Fruit fly (Drosophila melanogaster): ENCODE results near the gene nebu.
A peak's percentile ranks its signal among the peaks of the same experiment; 100 is the strongest.

The nebu gene

dm6 chr3L:12833354-12833753, 9.6 kb downstream of the nebu start (continued):
- TF ChIP-seq Gsc (GFP tag; IDR thresholded peaks at IDR 0.05) = no peak
- TF ChIP-seq CG18011 (GFP tag; optimal IDR thresholded peaks at IDR 0.05) = no peak
- no peak for TF ChIP-seq Hmr (GFP tag; optimal IDR thresholded peaks at IDR 0.05)
- no peak for TF ChIP-seq BtbVII (GFP tag; optimal IDR thresholded peaks at IDR 0.05)
- TF ChIP-seq CG15073 (GFP tag; optimal IDR thresholded peaks at IDR 0.05) = no peak
- TF ChIP-seq CG16815 (GFP tag; optimal IDR thresholded peaks at IDR 0.05) = no peak
- TF ChIP-seq az2 (GFP tag; optimal IDR thresholded peaks at IDR 0.05) = no peak
- no peak for TF ChIP-seq CG13287 (GFP tag; IDR thresholded peaks at IDR 0.05; ENCODE audit: partially characterized antibody)
- TF ChIP-seq sd (tag; optimal IDR thresholded peaks at IDR 0.05) = peak; percentile 44
- no peak for TF ChIP-seq phol (tag; optimal IDR thresholded peaks at IDR 0.05)
- TF ChIP-seq kah (GFP tag; optimal IDR thresholded peaks at IDR 0.05) = no peak
- no peak for TF ChIP-seq GATAe (GFP tag; conservative IDR thresholded peaks at IDR 0.05)
- no peak for TF ChIP-seq ERR (GFP tag; optimal IDR thresholded peaks at IDR 0.05)
- TF ChIP-seq CG7928 (GFP tag; optimal IDR thresholded peaks at IDR 0.05) = no peak

dm6 chr3L:12832355-12832881, 10.5 kb downstream of the nebu start:
- TF ChIP-seq Dfd (GFP tag; optimal IDR thresholded peaks at IDR 0.05) (no peak), ATbp (GFP tag; optimal IDR thresholded peaks at IDR 0.05) (no peak), Eip74EF (GFP tag; optimal IDR thresholded peaks at IDR 0.05) (no peak), scrt (GFP tag; optimal IDR thresholded peaks at IDR 0.05) (peak; percentile 69), nom (GFP tag; optimal IDR thresholded peaks at IDR 0.05) (peak; percentile 77), CG30431 (GFP tag; optimal IDR thresholded peaks at IDR 0.05) (no peak), Atf6 (GFP tag; IDR thresholded peaks at IDR 0.05) (peak; percentile 16; the same call in 1 of the 2 replicates), Fer1 (GFP tag; optimal IDR thresholded peaks at IDR 0.05) (peak; percentile 45), CG10431 (GFP tag; optimal IDR thresholded peaks at IDR 0.05) (peak; percentile 56), CG7745 (tag; optimal IDR thresholded peaks at IDR 0.05) (peak; percentile 1), tll (GFP tag; optimal IDR thresholded peaks at IDR 0.05) (no peak), CG11695 (GFP tag; IDR thresholded peaks at IDR 0.05) (no peak), CG9437 (GFP tag; optimal IDR thresholded peaks at IDR 0.05) (no peak), Trl (optimal IDR thresholded peaks at IDR 0.05) (peak; percentile 79 to 88), Trl (GFP tag; optimal IDR thresholded peaks at IDR 0.05) (peak; percentile 12), CG1233 (GFP tag; optimal IDR thresholded peaks at IDR 0.05) (peak; percentile 28), CG6854 (GFP tag; optimal IDR thresholded peaks at IDR 0.05) (peak; percentile 19), CG8290 (GFP tag; optimal IDR thresholded peaks at IDR 0.05) (no peak), CG8290 (tag; optimal IDR thresholded peaks at IDR 0.05) (peak in 1 of 2 experiments; percentile 45), CG32767 (GFP tag; IDR thresholded peaks at IDR 0.05) (0 out of 2 replicates have a peak, but pooled peaks have one; percentile 16), lbe (GFP tag; optimal IDR thresholded peaks at IDR 0.05) (peak; percentile 20), CG2712 (tag; optimal IDR thresholded peaks at IDR 0.05) (peak; percentile 13), Poxn (GFP tag; IDR thresholded peaks at IDR 0.05) (no peak), CG10209 (GFP tag; optimal IDR thresholded peaks at IDR 0.05) (no peak), TFAM (GFP tag; optimal IDR thresholded peaks at IDR 0.05) (no peak), Nf-YA (GFP tag; IDR thresholded peaks at IDR 0.05) (0 out of 2 replicates have a peak, but pooled peaks have one; percentile 28), Vsx1 (GFP tag; optimal IDR thresholded peaks at IDR 0.05) (peak; percentile 5), CG34376 (GFP tag; optimal IDR thresholded peaks at IDR 0.05) (peak; percentile 41), CG34224 (GFP tag; IDR thresholded peaks at IDR 0.05; ENCODE audit: partially characterized antibody) (0 out of 3 replicates have a peak, but pooled peaks have one; percentile 30), nau (GFP tag; optimal IDR thresholded peaks at IDR 0.05) (peak; percentile 31), Ssrp (tag; optimal IDR thresholded peaks at IDR 0.05) (no peak), CG13287 (GFP tag; IDR thresholded peaks at IDR 0.05; ENCODE audit: partially characterized antibody) (0 out of 2 replicates have a peak, but pooled peaks have one; percentile 33), Awh (GFP tag; IDR thresholded peaks at IDR 0.05) (peak; percentile 35; the same call in 1 of the 2 replicates), gro (GFP tag; optimal IDR thresholded peaks at IDR 0.05) (peak; percentile 7), run (tag; optimal IDR thresholded peaks at IDR 0.05) (peak; percentile 23), CG12299 (tag; optimal IDR thresholded peaks at IDR 0.05) (peak; percentile 7)
